Fruit fly (Drosophila melanogaster): Measurements from ENCODE around the gene CdGAPr.
A peak's percentile ranks its signal among the peaks of the same experiment; 100 is the strongest.

CdGAPr gene

dm6 chr2L:19795320-19796110, 3.8 kb upstream of the CdGAPr start:
- TF ChIP-seq noc (tag; optimal IDR thresholded peaks at IDR 0.05): no peak

- no peak for TF ChIP-seq noc (tag; optimal IDR thresholded peaks at IDR 0.05)
Observed at dm6 chr2L:19790553-19791320, 945 bp downstream of the CdGAPr start.

- no peak for TF ChIP-seq noc (tag; optimal IDR thresholded peaks at IDR 0.05)
Observed at dm6 chr2L:19788735-19789134, 2.9 kb downstream of the CdGAPr start.

- TF ChIP-seq noc (tag; optimal IDR thresholded peaks at IDR 0.05): no peak
Observed at dm6 chr2L:19787930-19788329, 3.8 kb downstream of the CdGAPr start.

dm6 chr2L:19784827-19785569, 6.7 kb downstream of the CdGAPr start:
- no peak for TF ChIP-seq noc (tag; optimal IDR thresholded peaks at IDR 0.05)

dm6 chr2L:19774278-19774677, 17.4 kb downstream of the CdGAPr start:
- no peak for TF ChIP-seq noc (tag; optimal IDR thresholded peaks at IDR 0.05)

dm6 chr2L:19769703-19770102, 22.0 kb downstream of the CdGAPr start:
- no peak for TF ChIP-seq noc (tag; optimal IDR thresholded peaks at IDR 0.05)

- no peak for TF ChIP-seq noc (tag; optimal IDR thresholded peaks at IDR 0.05)
Observed at dm6 chr2L:19768967-19769366, 22.7 kb downstream of the CdGAPr start, which contains the start of gene bsh. bsh (minus strand) TSS chr2L:19769067.

- no peak for TF ChIP-seq noc (tag; optimal IDR thresholded peaks at IDR 0.05)
Observed at dm6 chr2L:19765406-19765805, 26.3 kb downstream of the CdGAPr start.

- no peak for TF ChIP-seq noc (tag; optimal IDR thresholded peaks at IDR 0.05)
Observed at dm6 chr2L:19764581-19765136, 27.0 kb downstream of the CdGAPr start.

- peak; percentile 83 for TF ChIP-seq noc (tag; optimal IDR thresholded peaks at IDR 0.05)
Observed at dm6 chr2L:19763773-19764580, 27.7 kb downstream of the CdGAPr start, which contains the start of gene fbp. fbp (minus strand) TSS chr2L:19764136.

dm6 chr2L:19763446-19763772, 28.3 kb downstream of the CdGAPr start:
- no peak for TF ChIP-seq noc (tag; optimal IDR thresholded peaks at IDR 0.05)

- peak; percentile 85 for TF ChIP-seq noc (tag; optimal IDR thresholded peaks at IDR 0.05)
Observed at dm6 chr2L:19758511-19759128, 33.1 kb downstream of the CdGAPr start, which contains the start of the genes CG10628 and Dus3. CG10628 (minus strand) TSS chr2L:19758615. Dus3 (plus strand) TSS chr2L:19758879.

- TF ChIP-seq noc (tag; optimal IDR thresholded peaks at IDR 0.05): no peak
Observed at dm6 chr2L:19756716-19757115, 35.0 kb downstream of the CdGAPr start, which contains the start of gene CG10631. CG10631 (minus strand) TSS chr2L:19756904.

- no peak for TF ChIP-seq noc (tag; optimal IDR thresholded peaks at IDR 0.05)
Observed at dm6 chr2L:19756040-19756439, 35.6 kb downstream of the CdGAPr start.
